Worm (Caenorhabditis elegans) whole organism, L4/young adult: ENCODE measurements around the gene EEED8.2.

Experiments
- dao-5 ChIP-seq: sonication (generic microtip); optimal IDR thresholded peaks from 2 replicates; lab custom pipeline; 2016; ENCODE audit warnings: missing genotype, missing genetic modification characterization, moderate library complexity, missing compliant biosample characterization
- him-1 ChIP-seq: sonication (generic microtip); optimal IDR thresholded peaks from 2 replicates; lab custom pipeline; 2016; ENCODE audit warnings: missing genotype, missing genetic modification reagents, missing genetic modification characterization, missing compliant biosample characterization

ce11 chrII:5437586-5437985 is 21.1 kb downstream of the EEED8.2 start, which contains the start of gene F07F6.1:
- TF ChIP-seq him-1 (tag; lab: Kevin White, UChicago): no peak
- no peak for TF ChIP-seq dao-5 (tag; lab: Kevin White, UChicago)
